Fruit fly (Drosophila melanogaster) whole organism, embryonic: ENCODE data around the gene CG14659.

Source experiments
- Abd-B ChIP-seq: fragments of 200-800 bp; sonication (Bioruptor generic); optimal IDR thresholded peaks from 2 replicates; lab custom pipeline; 2018; ENCODE audit warnings: missing biosample characterization, mild to moderate bottlenecking, missing genetic modification characterization, moderate library complexity
- Antp ChIP-seq: fragments of 200-800 bp; sonication (Bioruptor generic); optimal IDR thresholded peaks from 3 replicates; lab custom pipeline; 2016; ENCODE audit warnings: missing biosample characterization, missing genetic modification characterization
- Asciz ChIP-seq: fragments of 200-800 bp; sonication (Bioruptor generic); optimal IDR thresholded peaks from 2 replicates; lab custom pipeline; 2017; ENCODE audit warnings: missing biosample characterization, mild to moderate bottlenecking, missing genetic modification characterization, missing genetic modification reagents
- Awh ChIP-seq: fragments of 200-800 bp; sonication (Bioruptor generic); IDR thresholded peaks from 2 replicates; pipeline ENCODE4, ENCODE4 v1.3.6; 2022; ENCODE audit warnings: missing biosample characterization, missing genetic modification characterization
- CG1529 ChIP-seq: fragments of 200-800 bp; sonication (Bioruptor generic); optimal IDR thresholded peaks from 3 replicates; lab custom pipeline; 2018; ENCODE audit warnings: missing biosample characterization, missing genetic modification characterization
- CG15601 ChIP-seq: fragments of 200-800 bp; sonication (Bioruptor generic); optimal IDR thresholded peaks from 3 replicates; lab custom pipeline; 2019; ENCODE audit warnings: missing biosample characterization, mild to moderate bottlenecking, missing genetic modification characterization, moderate library complexity
- CG1647 ChIP-seq: fragments of 200-800 bp; sonication (Bioruptor generic); optimal IDR thresholded peaks from 3 replicates; lab custom pipeline; 2016; ENCODE audit warnings: missing biosample characterization, missing genetic modification characterization
- CG16815 ChIP-seq: fragments of 200-800 bp; sonication (Bioruptor generic); optimal IDR thresholded peaks from 3 replicates; lab custom pipeline; 2017; ENCODE audit warnings: missing biosample characterization, mild to moderate bottlenecking, missing genetic modification characterization
- CG17328 ChIP-seq: fragments of 200-800 bp; sonication (Bioruptor generic); IDR thresholded peaks from 2 replicates; pipeline ENCODE4 v1.3.6; 2022; ENCODE audit warnings: missing biosample characterization, missing genetic modification characterization
- CG17829 ChIP-seq: fragments of 200-800 bp; optimal IDR thresholded peaks from 2 replicates; lab custom pipeline; 2019; ENCODE audit warnings: missing biosample characterization, mild to moderate bottlenecking, missing genetic modification characterization, moderate library complexity
- CG18262 ChIP-seq: fragments of 200-800 bp; optimal IDR thresholded peaks from 3 replicates; lab custom pipeline; 2019; ENCODE audit warnings: missing biosample characterization, mild to moderate bottlenecking, missing genetic modification characterization, moderate library complexity
- CG2712 ChIP-seq: fragments of 200-800 bp; optimal IDR thresholded peaks from 3 replicates; lab custom pipeline; 2019; ENCODE audit warnings: missing biosample characterization, mild to moderate bottlenecking, missing genetic modification characterization, moderate library complexity
- CG2875 ChIP-seq: fragments of 200-800 bp; sonication (Bioruptor generic); optimal IDR thresholded peaks from 2 replicates; lab custom pipeline; 2017; ENCODE audit warnings: missing biosample characterization, mild to moderate bottlenecking, missing genetic modification characterization, missing genetic modification reagents
- CG2889 ChIP-seq: fragments of 200-800 bp; sonication (Bioruptor generic); IDR thresholded peaks from 3 replicates; pipeline ENCODE4 v1.3.6; 2022; ENCODE audit warnings: missing biosample characterization, missing genetic modification characterization
- CG33557 ChIP-seq: fragments of 200-800 bp; sonication (Bioruptor generic); optimal IDR thresholded peaks from 2 replicates; lab custom pipeline; 2019; ENCODE audit warnings: missing biosample characterization, mild to moderate bottlenecking, missing genetic modification characterization, moderate library complexity
- CG9727 ChIP-seq: fragments of 200-800 bp; sonication (Bioruptor generic); optimal IDR thresholded peaks from 3 replicates; lab custom pipeline; 2017; ENCODE audit warnings: missing biosample characterization, mild to moderate bottlenecking, missing genetic modification characterization
- CkIIα-i1 ChIP-seq: fragments of 200-800 bp; sonication (Bioruptor generic); IDR thresholded peaks from 2 replicates; pipeline ENCODE4 v1.3.6; 2022; ENCODE audit warnings: missing biosample characterization, missing genetic modification characterization
- CrebB ChIP-seq: fragments of 200-800 bp; sonication (Bioruptor generic); optimal IDR thresholded peaks from 3 replicates; lab custom pipeline; 2018; ENCODE audit warnings: missing biosample characterization, mild to moderate bottlenecking, missing genetic modification characterization
- D19A ChIP-seq: fragments of 200-800 bp; optimal IDR thresholded peaks from 3 replicates; lab custom pipeline; 2019; ENCODE audit warnings: missing biosample characterization, mild to moderate bottlenecking, missing genetic modification characterization, moderate library complexity
- E2f2 ChIP-seq: fragments of 200-800 bp; sonication (Bioruptor generic); IDR thresholded peaks from 2 replicates; pipeline ENCODE4 v1.3.6; 2022; ENCODE audit warnings: missing biosample characterization, missing genetic modification characterization
- Hr3 ChIP-seq: fragments of 200-800 bp; sonication (Bioruptor generic); optimal IDR thresholded peaks from 3 replicates; lab custom pipeline; 2016; ENCODE audit warnings: missing biosample characterization, missing genetic modification characterization
- Med ChIP-seq: fragments of 200-800 bp; sonication (Bioruptor generic); peaks from one replicate; lab custom pipeline; 2016; ENCODE audit warnings: missing biosample characterization, missing genetic modification characterization, mild to moderate bottlenecking, inconsistent platforms, moderate library complexity
- Ptx1 ChIP-seq: fragments of 200-800 bp; sonication (Bioruptor generic); IDR thresholded peaks from 2 replicates; pipeline ENCODE4 v1.3.6; 2022; ENCODE audit warnings: missing biosample characterization, missing genetic modification characterization
- Six4 ChIP-seq: fragments of 200-800 bp; sonication (Bioruptor generic); optimal IDR thresholded peaks from 2 replicates; lab custom pipeline; 2016; ENCODE audit warnings: missing biosample characterization, missing genetic modification characterization
- Sox100B ChIP-seq: fragments of 200-800 bp; sonication (Bioruptor generic); optimal IDR thresholded peaks from 3 replicates; lab custom pipeline; 2018; ENCODE audit warnings: missing biosample characterization, mild to moderate bottlenecking, missing genetic modification characterization
- Trl ChIP-seq, 3 experiments: fragments of >200 bp in 2 of 3; fragments of 200-800 bp in 1 of 3; sonication (Bioruptor generic) in 1 of 3; optimal IDR thresholded peaks; 2 replicates in 1 of 3; 3 replicates in 2 of 3; lab custom pipeline; 2016 to 2017; ENCODE audit warnings: missing biosample characterization in 1 of 3, missing genetic modification characterization in 1 of 3
- Vsx1 ChIP-seq: fragments of 200-800 bp; sonication (Bioruptor generic); optimal IDR thresholded peaks from 2 replicates; lab custom pipeline; 2017; ENCODE audit warnings: missing biosample characterization, mild to moderate bottlenecking, missing genetic modification characterization, missing genetic modification reagents
- Xrp1 ChIP-seq: fragments of 200-800 bp; sonication (Bioruptor generic); IDR thresholded peaks from 2 replicates; pipeline ENCODE4 v1.3.6; 2022; ENCODE audit warnings: missing biosample characterization, missing genetic modification characterization
- bigmax ChIP-seq: fragments of 200-800 bp; sonication (Bioruptor generic); optimal IDR thresholded peaks from 2 replicates; lab custom pipeline; 2018; ENCODE audit warnings: missing biosample characterization, mild to moderate bottlenecking, missing genetic modification characterization
- cas ChIP-seq: fragments of 200-800 bp; sonication (Bioruptor generic); IDR thresholded peaks from 2 replicates; pipeline ENCODE4 v1.3.6; 2022; ENCODE audit warnings: missing biosample characterization, missing genetic modification characterization
- croc ChIP-seq: fragments of 200-800 bp; sonication (Bioruptor generic); conservative IDR thresholded peaks from 3 replicates; pipeline ENCODE4 v1.3.6; 2022; ENCODE audit warnings: missing biosample characterization, missing genetic modification characterization
- danr ChIP-seq: fragments of 200-800 bp; sonication (Bioruptor generic); IDR thresholded peaks from 2 replicates; pipeline ENCODE4 v1.3.6; 2022; ENCODE audit warnings: missing biosample characterization, missing genetic modification characterization
- dm ChIP-seq: fragments of 200-800 bp; sonication (Bioruptor generic); optimal IDR thresholded peaks from 3 replicates; lab custom pipeline; 2016; ENCODE audit warnings: missing biosample characterization, missing genetic modification characterization
- fd64A ChIP-seq: fragments of 200-800 bp; sonication (Bioruptor generic); optimal IDR thresholded peaks from 3 replicates; lab custom pipeline; 2018; ENCODE audit warnings: missing biosample characterization, mild to moderate bottlenecking, missing genetic modification characterization
- fd96Cb ChIP-seq: fragments of 200-800 bp; sonication (Bioruptor generic); optimal IDR thresholded peaks from 2 replicates; lab custom pipeline; 2018; ENCODE audit warnings: missing biosample characterization, mild to moderate bottlenecking, missing genetic modification characterization, moderate library complexity
- hkb ChIP-seq, 2 experiments: fragments of 200-800 bp in 1 of 2; fragments of >200 bp in 1 of 2; sonication (Bioruptor generic) in 1 of 2; IDR thresholded peaks in 1 of 2; optimal IDR thresholded peaks in 1 of 2; 2 replicates each; pipeline versions ENCODE4 v1.3.6 to Lab custom; 2017 to 2022; ENCODE audit warnings: missing biosample characterization in 1 of 2, missing genetic modification characterization in 1 of 2
- inv ChIP-seq: fragments of 200-800 bp; sonication (Bioruptor generic); IDR thresholded peaks from 2 replicates; pipeline ENCODE4 v1.3.6; 2022; ENCODE audit warnings: missing biosample characterization, missing genetic modification characterization; ENCODE audit not compliant: partially characterized antibody
- jumu ChIP-seq: fragments of 200-800 bp; sonication (Bioruptor generic); optimal IDR thresholded peaks from 3 replicates; lab custom pipeline; 2016; ENCODE audit warnings: missing biosample characterization, missing genetic modification characterization
- kni ChIP-seq: fragments of 200-800 bp; sonication (Bioruptor generic); optimal IDR thresholded peaks from 3 replicates; lab custom pipeline; 2017; ENCODE audit warnings: mild to moderate bottlenecking, missing biosample characterization, missing genetic modification reagents, missing genetic modification characterization
- otp ChIP-seq: fragments of 200-800 bp; sonication (Bioruptor generic); IDR thresholded peaks from 3 replicates; pipeline ENCODE4, ENCODE4 v1.3.6; 2022; ENCODE audit warnings: missing biosample characterization, missing genetic modification characterization
- peb ChIP-seq: fragments of 200-800 bp; sonication (Bioruptor generic); IDR thresholded peaks from 2 replicates; pipeline ENCODE4 v1.3.6; 2022; ENCODE audit warnings: missing biosample characterization, missing genetic modification characterization
- phol ChIP-seq: fragments of 200-800 bp; sonication (Bioruptor generic); optimal IDR thresholded peaks from 3 replicates; lab custom pipeline; 2018; ENCODE audit warnings: missing biosample characterization, mild to moderate bottlenecking, missing genetic modification characterization, moderate library complexity
- row ChIP-seq: fragments of 200-800 bp; sonication (Bioruptor generic); IDR thresholded peaks from 3 replicates; pipeline ENCODE4 v1.3.6; 2022; ENCODE audit warnings: missing biosample characterization, missing genetic modification characterization
- sc ChIP-seq, 3 experiments: fragments of >200 bp in 2 of 3; fragments of 200-800 bp in 1 of 3; sonication (Bioruptor generic) in 1 of 3; optimal IDR thresholded peaks; 2 replicates in 2 of 3; 3 replicates in 1 of 3; lab custom pipeline; 2017; ENCODE audit warnings: mild to moderate bottlenecking in 1 of 3, missing biosample characterization in 1 of 3, missing genetic modification characterization in 1 of 3, missing genetic modification reagents in 1 of 3
- sens ChIP-seq: fragments of 200-800 bp; sonication (Bioruptor generic); peaks from one replicate; lab custom pipeline; 2016; ENCODE audit warnings: missing biosample characterization, missing genetic modification characterization
- ssp ChIP-seq: fragments of 200-800 bp; sonication (Bioruptor generic); IDR thresholded peaks from 2 replicates; pipeline ENCODE4 v1.3.6; 2022; ENCODE audit warnings: missing biosample characterization, missing genetic modification characterization
- stc ChIP-seq: fragments of 200-800 bp; sonication (Bioruptor generic); IDR thresholded peaks from 2 replicates; pipeline ENCODE4 v1.3.6; 2022; ENCODE audit warnings: missing biosample characterization, missing genetic modification characterization
- tin ChIP-seq: fragments of 200-800 bp; sonication (Bioruptor generic); optimal IDR thresholded peaks from 3 replicates; lab custom pipeline; 2016; ENCODE audit warnings: missing biosample characterization, missing genetic modification characterization
- tio ChIP-seq: fragments of 200-800 bp; sonication (Bioruptor generic); optimal IDR thresholded peaks from 2 replicates; lab custom pipeline; 2017; ENCODE audit warnings: missing biosample characterization, missing genetic modification characterization, inconsistent platforms

Gene CG14659

dm6 chr3R:4846787-4847186 lies 15.7 kb upstream of the CG14659 start (continued):
- peak; percentile 61 for TF ChIP-seq CG33557 (GFP tag; lab: Kevin White, UChicago)
- no peak for TF ChIP-seq dm
- TF ChIP-seq CG9727 (GFP tag; lab: Kevin White, UChicago): peak; percentile 58
- no peak for TF ChIP-seq CrebB (tag; lab: Kevin White, UChicago)
- peak; percentile 48; the same call in 1 of the 3 replicates for TF ChIP-seq croc
- TF ChIP-seq Hr3 (GFP tag; lab: Kevin White, UChicago): peak; percentile 15
- no peak for TF ChIP-seq cas (GFP tag; lab: Robert Waterston, UW)
- TF ChIP-seq Trl (optimal IDR thresholded peaks at IDR 0.05; lab: Kevin White, UChicago): no peak
- peak; percentile 22 for TF ChIP-seq Trl (GFP tag; optimal IDR thresholded peaks at IDR 0.05; lab: Kevin White, UChicago)
- peak; percentile 60; the same call in 1 of the 2 replicates for TF ChIP-seq CG17328
- TF ChIP-seq ssp: no peak
- TF ChIP-seq sc (optimal IDR thresholded peaks at IDR 0.05; lab: Kevin White, UChicago): no peak
- TF ChIP-seq sc (GFP tag; optimal IDR thresholded peaks at IDR 0.05; lab: Kevin White, UChicago): peak; percentile 41
- peak; percentile 35 for TF ChIP-seq kni (GFP tag; lab: Kevin White, UChicago)
- peak; percentile 41 for TF ChIP-seq Antp (GFP tag; lab: Kevin White, UChicago)
- TF ChIP-seq CG2875 (GFP tag; lab: Kevin White, UChicago): peak; percentile 37
- TF ChIP-seq CG1647 (GFP tag; lab: Kevin White, UChicago): peak; percentile 1
- no peak for TF ChIP-seq inv (GFP tag; lab: Robert Waterston, UW)
- TF ChIP-seq Abd-B (GFP tag; lab: Kevin White, UChicago): peak; percentile 82
- 0 out of 3 replicates have a peak, but pooled peaks have one; percentile 37 for TF ChIP-seq otp (GFP tag; lab: Robert Waterston, UW)
- TF ChIP-seq E2f2 (GFP tag; lab: Robert Waterston, UW): 0 out of 2 replicates have a peak, but pooled peaks have one; percentile 16
- TF ChIP-seq phol (tag; lab: Kevin White, UChicago): peak; percentile 73
- TF ChIP-seq CG1529: peak; percentile 37
- peak; percentile 60 for TF ChIP-seq fd96Cb (tag; lab: Kevin White, UChicago)
- TF ChIP-seq Six4 (GFP tag; lab: Kevin White, UChicago): peak; percentile 28
- peak; percentile 60 for TF ChIP-seq Vsx1
- peak; percentile 55 for TF ChIP-seq CG15601 (tag; lab: Kevin White, UChicago)
- TF ChIP-seq Awh (GFP tag; lab: Robert Waterston, UW): 0 out of 2 replicates have a peak, but pooled peaks have one; percentile 4
- peak; percentile 55 for TF ChIP-seq CG17829 (tag; lab: Kevin White, UChicago)
- TF ChIP-seq Xrp1 (GFP tag; lab: Robert Waterston, UW): peak; percentile 56; the same call in 1 of the 2 replicates
- peak; percentile 48 for TF ChIP-seq Ptx1 (GFP tag; lab: Robert Waterston, UW)
- TF ChIP-seq row (GFP tag; lab: Robert Waterston, UW): peak; percentile 68
- peak; percentile 83 for TF ChIP-seq Med
- TF ChIP-seq hkb (optimal IDR thresholded peaks at IDR 0.05; lab: Kevin White, UChicago): no peak
- TF ChIP-seq hkb (GFP tag; IDR thresholded peaks at IDR 0.05; lab: Robert Waterston, UW): peak; percentile 45
- TF ChIP-seq CG16815 (GFP tag; lab: Kevin White, UChicago): peak; percentile 27
- peak; percentile 10 for TF ChIP-seq Asciz (GFP tag; lab: Kevin White, UChicago)
- TF ChIP-seq tin: peak; percentile 33
- TF ChIP-seq tio (GFP tag; lab: Kevin White, UChicago): no peak
- TF ChIP-seq CG2712: peak; percentile 77
- TF ChIP-seq fd64A (GFP tag; lab: Kevin White, UChicago): peak; percentile 45
- TF ChIP-seq stc (GFP tag; lab: Robert Waterston, UW): no peak
- TF ChIP-seq CkIIα-i1: no peak
- peak; percentile 75 for TF ChIP-seq CG18262 (tag; lab: Kevin White, UChicago)
- no peak for TF ChIP-seq danr (GFP tag; lab: Robert Waterston, UW)
- TF ChIP-seq Sox100B: peak; percentile 15
- TF ChIP-seq CG2889 (GFP tag; lab: Robert Waterston, UW): no peak
- peak; percentile 98 for TF ChIP-seq D19A (tag; lab: Kevin White, UChicago)
- TF ChIP-seq bigmax: no peak
- peak; percentile 11 for TF ChIP-seq jumu (GFP tag; lab: Kevin White, UChicago)
- TF ChIP-seq peb: peak; percentile 47; the same call in 1 of the 2 replicates
- TF ChIP-seq sens (GFP tag; lab: Kevin White, UChicago): peak; percentile 92
